Worm (Caenorhabditis elegans) whole organism, L3 larva: ENCODE measurements around the gene rig-6.

Source experiments
- R02D3.7 ChIP-seq: fragments of 150-350 bp; optimal IDR thresholded peaks from 2 replicates; lab custom pipeline; 2014; ENCODE audit warnings: missing biosample characterization, missing genetic modification characterization
- ZK546.5 ChIP-seq: sonication (generic microtip); optimal IDR thresholded peaks from 2 replicates; lab custom pipeline; 2017; ENCODE audit warnings: missing biosample characterization, missing genetic modification characterization
- ceh-28 ChIP-seq: fragments of 150-350 bp; optimal IDR thresholded peaks from 2 replicates; lab custom pipeline; 2014; ENCODE audit warnings: missing biosample characterization, missing genetic modification reagents, missing genetic modification characterization
- ceh-9 ChIP-seq: sonication (generic microtip); optimal IDR thresholded peaks from 2 replicates; lab custom pipeline; 2018; ENCODE audit warnings: missing biosample characterization, missing genetic modification characterization
- daf-12 ChIP-seq: fragments of 150-350 bp; optimal IDR thresholded peaks from 2 replicates; lab custom pipeline; 2014; ENCODE audit warnings: missing biosample characterization, missing genetic modification reagents, missing genetic modification characterization
- egl-27 ChIP-seq: sonication (generic microtip); optimal IDR thresholded peaks from 4 replicates; lab custom pipeline; 2017; ENCODE audit warnings: missing biosample characterization, missing genetic modification reagents, missing genetic modification characterization
- egl-5 ChIP-seq: fragments of 150-350 bp; optimal IDR thresholded peaks from 2 replicates; lab custom pipeline; 2017; ENCODE audit warnings: missing biosample characterization, missing genetic modification reagents, missing genetic modification characterization, inconsistent platforms
- elt-1 ChIP-seq: fragments of 150-350 bp; optimal IDR thresholded peaks from 2 replicates; lab custom pipeline; 2014; ENCODE audit warnings: missing biosample characterization, missing genetic modification characterization
- elt-2 ChIP-seq: sonication (generic microtip); optimal IDR thresholded peaks from 2 replicates; lab custom pipeline; 2016; ENCODE audit warnings: missing genetic modification reagents, mild to moderate bottlenecking, missing genetic modification characterization, missing compliant biosample characterization
- elt-3 ChIP-seq, 3 experiments: fragments of 150-350 bp in 1 of 3; sonication (generic microtip) in 2 of 3; optimal IDR thresholded peaks; 2 replicates in 2 of 3; 4 replicates in 1 of 3; lab custom pipeline; 2014 to 2017; ENCODE audit warnings: missing biosample characterization in 3 of 3, missing genetic modification characterization in 3 of 3
- eor-1 ChIP-seq, 2 experiments: fragments of 150-350 bp; optimal IDR thresholded peaks; 2 replicates each; lab custom pipeline; 2014 to 2018; ENCODE audit warnings: missing biosample characterization in 2 of 2, missing genetic modification characterization in 2 of 2
- hmg-11 ChIP-seq: sonication (generic microtip); optimal IDR thresholded peaks from 2 replicates; lab custom pipeline; 2016; ENCODE audit warnings: missing genetic modification characterization, missing compliant biosample characterization
- jun-1 ChIP-seq: fragments of 150-350 bp; optimal IDR thresholded peaks from 2 replicates; lab custom pipeline; 2014; ENCODE audit warnings: missing biosample characterization, missing genetic modification reagents, missing genetic modification characterization
- lin-15B ChIP-seq: fragments of 150-350 bp; optimal IDR thresholded peaks from 2 replicates; lab custom pipeline; 2014; ENCODE audit warnings: missing biosample characterization, missing genetic modification characterization
- lin-39 ChIP-seq: fragments of 150-350 bp; optimal IDR thresholded peaks from 2 replicates; lab custom pipeline; 2018; ENCODE audit warnings: missing biosample characterization, missing genetic modification reagents, missing genetic modification characterization
- mdl-1 ChIP-seq: fragments of 150-350 bp; optimal IDR thresholded peaks from 2 replicates; lab custom pipeline; 2014; ENCODE audit warnings: missing biosample characterization, missing genetic modification characterization
- nhr-11 ChIP-seq: fragments of 150-350 bp; optimal IDR thresholded peaks from 2 replicates; lab custom pipeline; 2014; ENCODE audit warnings: missing biosample characterization, missing genetic modification characterization
- nhr-12 ChIP-seq: fragments of 150-350 bp; optimal IDR thresholded peaks from 2 replicates; lab custom pipeline; 2014; ENCODE audit warnings: missing biosample characterization, missing genetic modification characterization
- nhr-23 ChIP-seq: fragments of 150-350 bp; optimal IDR thresholded peaks from 2 replicates; lab custom pipeline; 2014; ENCODE audit warnings: missing biosample characterization, missing genetic modification reagents, missing genetic modification characterization
- nhr-237 ChIP-seq: fragments of 150-350 bp; optimal IDR thresholded peaks from 2 replicates; lab custom pipeline; 2014; ENCODE audit warnings: missing biosample characterization, missing genetic modification characterization
- nhr-25 ChIP-seq: sonication (generic microtip); optimal IDR thresholded peaks from 2 replicates; lab custom pipeline; 2017; ENCODE audit warnings: missing biosample characterization, missing genetic modification characterization
- nhr-43 ChIP-seq: sonication (generic microtip); optimal IDR thresholded peaks from 2 replicates; lab custom pipeline; 2016; ENCODE audit warnings: mild to moderate bottlenecking, missing genetic modification characterization, missing compliant biosample characterization; ENCODE audit not compliant: poor library complexity, severe bottlenecking
- nhr-67 ChIP-seq: fragments of 150-350 bp; optimal IDR thresholded peaks from 2 replicates; lab custom pipeline; 2014; ENCODE audit warnings: missing biosample characterization, missing genetic modification characterization
- nhr-76 ChIP-seq: fragments of 150-350 bp; sonication (generic microtip); optimal IDR thresholded peaks from 5 replicates; lab custom pipeline; 2014; ENCODE audit warnings: missing biosample characterization, missing genetic modification characterization
- nhr-77 ChIP-seq: fragments of 150-350 bp; optimal IDR thresholded peaks from 2 replicates; lab custom pipeline; 2014; ENCODE audit warnings: missing biosample characterization, missing genetic modification characterization
- pha-4 ChIP-seq: fragments of 150-350 bp; optimal IDR thresholded peaks from 2 replicates; lab custom pipeline; 2014; ENCODE audit warnings: missing biosample characterization, missing genetic modification reagents, missing genetic modification characterization
- pqm-1 ChIP-seq: fragments of 150-350 bp; optimal IDR thresholded peaks from 2 replicates; lab custom pipeline; 2017; ENCODE audit warnings: missing biosample characterization, missing genetic modification characterization, inconsistent platforms
- skn-1 ChIP-seq: fragments of 150-350 bp; optimal IDR thresholded peaks from 2 replicates; lab custom pipeline; 2014; ENCODE audit warnings: missing biosample characterization, missing genetic modification characterization
- tbx-2 ChIP-seq: sonication (generic microtip); optimal IDR thresholded peaks from 2 replicates; lab custom pipeline; 2016; ENCODE audit warnings: mild to moderate bottlenecking, missing genetic modification characterization, missing compliant biosample characterization
- unc-39 ChIP-seq: sonication (generic microtip); optimal IDR thresholded peaks from 4 replicates; lab custom pipeline; 2017; ENCODE audit warnings: missing biosample characterization, missing genetic modification characterization
- zag-1 ChIP-seq: fragments of 150-350 bp; optimal IDR thresholded peaks from 2 replicates; lab custom pipeline; 2014; ENCODE audit warnings: missing biosample characterization, missing genetic modification characterization

rig-6 gene

ce11 chrII:4789835-4790343 lies 22.0 kb downstream of the rig-6 start, which contains the start of gene F26G1.15:
Gene F26G1.15, plus strand, starts transcription at chrII:4790293.
- TF ChIP-seq ceh-9 (tag; lab: Kevin White, UChicago) (no peak), pqm-1 (tag; lab: Kevin White, UChicago) (no peak), nhr-77 (tag; lab: Kevin White, UChicago) (no peak), ZK546.5 (no peak), egl-27 (tag; lab: Kevin White, UChicago) (no peak), nhr-23 (tag; lab: Kevin White, UChicago) (no peak), nhr-67 (tag; lab: Kevin White, UChicago) (no peak)

ce11 chrII:4786181-4786580 lies 25.7 kb downstream of the rig-6 start, which contains the start of gene msp-3:
Gene msp-3, minus strand, starts transcription at chrII:4786281.
- TF ChIP-seq elt-2 (tag; lab: Kevin White, UChicago) = no peak
- TF ChIP-seq skn-1 (tag; lab: Kevin White, UChicago) = no peak
- no peak for TF ChIP-seq nhr-237 (tag; lab: Kevin White, UChicago)
- TF ChIP-seq R02D3.7 (tag; lab: Kevin White, UChicago) = no peak
- no peak for TF ChIP-seq ZK546.5

- TF ChIP-seq nhr-11 (no peak), hmg-11 (tag; lab: Kevin White, UChicago) (no peak), mdl-1 (no peak), nhr-76 (tag; lab: Kevin White, UChicago) (no peak), pqm-1 (tag; lab: Kevin White, UChicago) (no peak), nhr-43 (tag; lab: Kevin White, UChicago) (no peak), lin-15B (no peak), ZK546.5 (no peak), unc-39 (tag; lab: Kevin White, UChicago) (no peak), nhr-237 (tag; lab: Kevin White, UChicago) (no peak), lin-39 (no peak), ceh-9 (tag; lab: Kevin White, UChicago) (no peak), nhr-12 (tag; lab: Kevin White, UChicago) (no peak), ceh-28 (tag; lab: Kevin White, UChicago) (no peak), zag-1 (tag; lab: Kevin White, UChicago) (no peak)
Measured at ce11 chrII:4784436-4784835, 27.4 kb downstream of the rig-6 start, which contains the start of gene nep-12. Gene nep-12, minus strand, starts transcription at chrII:4784536.

- TF ChIP-seq pha-4 (tag; lab: Kevin White, UChicago) = peak; percentile 49
- TF ChIP-seq lin-39 = no peak
Measured at ce11 chrII:4779753-4780152, 32.1 kb downstream of the rig-6 start.

ce11 chrII:4776933-4777332 lies 35.0 kb downstream of the rig-6 start, which contains the start of gene F26G1.11:
Gene F26G1.11, plus strand, starts transcription at chrII:4777137.
- TF ChIP-seq elt-2 (tag; lab: Kevin White, UChicago) (peak; percentile 94), pqm-1 (tag; lab: Kevin White, UChicago) (peak; percentile 81), jun-1 (peak; percentile 24), tbx-2 (tag; lab: Kevin White, UChicago) (no peak)
- TF ChIP-seq, all 47 proteins: peak for 3

- no peak for TF ChIP-seq daf-12
- no peak for TF ChIP-seq eor-1 (tag; optimal IDR thresholded peaks at IDR 0.05; lab: Kevin White, UChicago)
Measured at ce11 chrII:4775802-4776201, 36.1 kb downstream of the rig-6 start.

- TF ChIP-seq elt-2 (tag; lab: Kevin White, UChicago) = peak; percentile 23
- TF ChIP-seq nhr-76 (tag; lab: Kevin White, UChicago) = no peak
Measured at ce11 chrII:4773891-4774432, 37.9 kb downstream of the rig-6 start, which contains the start of the genes F26G1.9 and F26G1.10. Gene F26G1.9, minus strand, starts transcription at chrII:4773991. Gene F26G1.10, plus strand, starts transcription at chrII:4774382.

ce11 chrII:4772441-4772840 lies 39.4 kb downstream of the rig-6 start:
- TF ChIP-seq nhr-25 (peak; percentile 48), nhr-23 (tag; lab: Kevin White, UChicago) (peak; percentile 9), egl-5 (tag; lab: Kevin White, UChicago) (no peak), nhr-76 (tag; lab: Kevin White, UChicago) (no peak), nhr-43 (tag; lab: Kevin White, UChicago) (peak; percentile 44), elt-3 (tag; optimal IDR thresholded peaks at IDR 0.05; lab: Kevin White, UChicago) (peak in 2 of 3 experiments; percentile 18 to 57), elt-1 (peak; percentile 16)
